Fruit fly (Drosophila melanogaster): ENCODE data around the gene Rpp20.

Rpp20 gene

DNA sequence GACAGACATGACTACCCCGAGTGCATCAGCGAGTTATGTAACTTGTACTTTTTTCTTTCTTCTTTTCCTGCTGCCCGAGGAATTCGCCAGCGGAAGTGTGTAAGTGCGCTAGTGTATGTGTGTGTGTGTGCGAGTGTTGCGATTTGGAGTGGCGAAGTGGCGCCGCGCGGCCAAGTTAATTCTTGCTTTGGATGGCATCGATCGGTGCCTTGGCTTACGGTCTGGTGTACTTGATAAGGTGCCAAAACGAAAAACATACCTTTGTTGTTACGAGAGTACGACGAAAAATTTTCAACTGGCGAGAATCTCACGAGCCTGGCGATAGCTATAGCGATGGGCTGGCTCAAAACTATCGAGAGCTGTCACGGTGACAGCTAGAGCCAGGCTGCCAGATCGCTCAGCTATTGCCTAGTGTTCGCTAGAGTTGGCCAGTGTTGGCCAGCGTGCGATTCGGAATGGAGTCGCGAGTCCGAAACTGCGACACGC is at the start of gene Rpp20, which contains the start of the genes CG18809, COX6B and CG33932:
Gene Rpp20 (plus strand): TSS at position 429 of the 486 bp plus-strand sequence.
Gene CG18809 (minus strand): TSS at position 333 of the 486 bp plus-strand sequence.
Gene COX6B (minus strand): TSS at position 333 of the 486 bp plus-strand sequence.
Gene CG33932 (plus strand): TSS at position 429 of the 486 bp plus-strand sequence.
- TF ChIP-seq pad (GFP tag; optimal IDR thresholded peaks at IDR 0.05) (peak; percentile 83), Mnt (GFP tag; optimal IDR thresholded peaks at IDR 0.05) (peak; percentile 94), Crg-1 (GFP tag; optimal IDR thresholded peaks at IDR 0.05) (peak; percentile 86), ovo (GFP tag; optimal IDR thresholded peaks at IDR 0.05) (peak; percentile 72), Clk (GFP tag; optimal IDR thresholded peaks at IDR 0.05) (peak; percentile 58), CG14711 (tag; optimal IDR thresholded peaks at IDR 0.05) (peak; percentile 60), CG33017 (tag; optimal IDR thresholded peaks at IDR 0.05) (no peak), Hr96 (GFP tag; optimal IDR thresholded peaks at IDR 0.05) (no peak), CG11617 (GFP tag; optimal IDR thresholded peaks at IDR 0.05) (peak; percentile 74), CG5204 (GFP tag; optimal IDR thresholded peaks at IDR 0.05) (no peak), cnc (optimal IDR thresholded peaks at IDR 0.05) (no peak), CG1620 (GFP tag; optimal IDR thresholded peaks at IDR 0.05) (peak; percentile 91), kay (GFP tag; ENCODE audit: borderline replicate concordance) (no peak), bab1 (GFP tag; optimal IDR thresholded peaks at IDR 0.05) (peak; percentile 81), tj (GFP tag; optimal IDR thresholded peaks at IDR 0.05) (peak; percentile 62), CG7101 (tag; optimal IDR thresholded peaks at IDR 0.05) (peak; percentile 79), CG7045 (GFP tag; optimal IDR thresholded peaks at IDR 0.05) (peak; percentile 31), CG12768 (GFP tag; optimal IDR thresholded peaks at IDR 0.05) (peak; percentile 37), toe (GFP tag; optimal IDR thresholded peaks at IDR 0.05) (peak; percentile 45), cic (GFP tag; optimal IDR thresholded peaks at IDR 0.05) (peak; percentile 40)

DNA sequence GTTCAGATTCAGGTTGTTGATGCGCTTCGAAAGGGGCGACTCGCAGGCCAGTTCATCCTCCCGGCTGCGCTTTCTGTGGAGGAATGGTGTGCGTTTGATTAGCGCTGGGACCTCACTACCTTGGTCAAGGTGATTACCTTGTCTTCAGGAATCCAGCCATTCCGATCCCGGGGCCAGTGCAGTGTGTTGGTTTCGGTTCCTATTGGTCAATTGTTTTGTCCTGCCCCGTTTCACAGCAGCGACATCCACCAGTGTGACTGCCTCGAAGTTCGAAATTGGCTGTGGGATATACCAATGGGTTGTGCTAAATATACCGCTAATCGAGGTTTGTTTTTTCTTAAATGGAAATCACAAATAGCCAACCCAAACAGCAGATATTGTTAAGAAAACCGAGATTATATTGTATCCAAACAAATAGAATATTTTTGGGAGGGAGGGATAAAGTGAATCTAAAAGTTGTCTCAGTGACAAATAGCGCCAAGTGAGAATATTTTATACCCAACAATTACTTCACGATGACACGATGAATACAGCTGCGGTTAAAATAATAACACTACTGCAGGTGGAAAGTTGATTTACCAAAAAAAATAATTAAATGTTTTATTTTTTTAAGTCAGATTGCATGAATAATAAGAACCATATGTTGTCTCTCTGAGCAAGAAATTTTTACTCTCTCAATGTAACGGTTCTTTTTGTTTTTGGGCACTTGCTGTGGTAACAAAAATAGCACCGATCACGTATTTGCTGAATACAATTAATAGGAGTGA is 49.3 kb upstream of the Rpp20 start, which contains the start of gene CG14229:
Gene CG14229 (minus strand): TSS at position 459 of the 767 bp plus-strand sequence.
- TF ChIP-seq CG5204 (GFP tag; optimal IDR thresholded peaks at IDR 0.05) = no peak
- no peak for TF ChIP-seq CG33017 (tag; optimal IDR thresholded peaks at IDR 0.05)
- TF ChIP-seq CG12768 (GFP tag; optimal IDR thresholded peaks at IDR 0.05) = no peak
- TF ChIP-seq cnc (optimal IDR thresholded peaks at IDR 0.05) = no peak
- no peak for TF ChIP-seq Hr96 (GFP tag; optimal IDR thresholded peaks at IDR 0.05)
- no peak for TF ChIP-seq tj (GFP tag; optimal IDR thresholded peaks at IDR 0.05)
- no peak for TF ChIP-seq toe (GFP tag; optimal IDR thresholded peaks at IDR 0.05)
- no peak for TF ChIP-seq cic (GFP tag; optimal IDR thresholded peaks at IDR 0.05)
- TF ChIP-seq ovo (GFP tag; optimal IDR thresholded peaks at IDR 0.05) = no peak
- TF ChIP-seq CG11617 (GFP tag; optimal IDR thresholded peaks at IDR 0.05) = peak; percentile 9
- TF ChIP-seq CG7045 (GFP tag; optimal IDR thresholded peaks at IDR 0.05) = no peak
- no peak for TF ChIP-seq bab1 (GFP tag; optimal IDR thresholded peaks at IDR 0.05)
- peak; percentile 45 for TF ChIP-seq CG14711 (tag; optimal IDR thresholded peaks at IDR 0.05)
- no peak for TF ChIP-seq Crg-1 (GFP tag; optimal IDR thresholded peaks at IDR 0.05)
- no peak for TF ChIP-seq Clk (GFP tag; optimal IDR thresholded peaks at IDR 0.05)
- no peak for TF ChIP-seq CG1620 (GFP tag; optimal IDR thresholded peaks at IDR 0.05)

DNA sequence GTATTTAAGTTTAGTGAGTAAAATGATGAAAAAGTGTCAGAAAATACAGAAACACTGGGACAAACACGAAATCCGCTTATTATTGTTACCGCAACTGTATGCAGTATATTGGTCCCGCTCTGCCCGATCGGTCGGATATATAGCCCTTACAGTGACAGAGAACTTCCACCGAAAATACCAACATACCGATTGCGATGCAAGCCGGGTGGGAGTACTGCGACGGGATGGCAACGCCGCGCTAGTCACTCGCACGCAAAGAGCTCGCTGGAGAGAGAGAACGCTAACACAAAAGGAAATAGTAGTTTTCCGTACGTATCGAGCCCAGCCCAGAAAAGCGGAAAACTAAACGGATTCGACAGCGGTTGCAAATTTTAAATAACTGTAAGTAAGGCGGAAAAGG is 47.4 kb upstream of the Rpp20 start, which contains the start of gene Cdc42:
Gene Cdc42 (plus strand): TSS at position 247 of the 400 bp plus-strand sequence.
- peak; percentile 7 for TF ChIP-seq CG1620 (GFP tag; optimal IDR thresholded peaks at IDR 0.05)
- TF ChIP-seq CG14711 (tag; optimal IDR thresholded peaks at IDR 0.05) = peak; percentile 1
- no peak for TF ChIP-seq Crg-1 (GFP tag; optimal IDR thresholded peaks at IDR 0.05)
- peak; percentile 15 for TF ChIP-seq CG7101 (tag; optimal IDR thresholded peaks at IDR 0.05)

DNA sequence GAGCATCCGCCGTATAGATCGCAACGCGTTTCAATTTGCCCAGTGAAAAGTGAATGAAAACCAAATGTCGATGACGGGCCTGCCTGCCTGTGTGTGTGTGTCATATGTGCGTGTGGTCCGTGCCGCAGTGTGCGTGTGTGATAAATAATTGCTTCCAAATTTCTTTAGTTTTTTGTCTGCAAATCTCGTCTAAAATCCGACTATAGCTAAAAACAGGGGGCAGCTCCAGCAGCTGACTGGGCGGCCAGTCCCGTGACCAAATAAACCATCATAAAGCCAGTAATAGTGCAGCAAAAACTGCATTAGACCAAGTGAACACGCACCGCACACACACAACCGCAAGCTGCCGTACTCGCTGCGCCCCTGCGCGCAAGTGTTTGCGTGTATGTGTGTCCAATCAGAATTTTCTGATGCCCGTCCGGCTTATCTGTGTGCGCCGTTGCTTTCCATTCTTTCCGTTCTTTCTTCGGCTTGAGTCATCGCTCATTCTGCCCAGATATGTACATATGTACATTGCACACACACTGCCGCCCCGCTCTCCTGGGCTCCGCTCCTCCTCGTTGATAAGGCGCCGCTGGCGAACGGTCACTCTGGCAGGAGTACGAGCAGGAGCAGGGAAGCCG is 46.9 kb upstream of the Rpp20 start:
- peak; percentile 27 for TF ChIP-seq CG7101 (tag; optimal IDR thresholded peaks at IDR 0.05)
- no peak for TF ChIP-seq Clk (GFP tag; optimal IDR thresholded peaks at IDR 0.05)
- TF ChIP-seq CG1620 (GFP tag; optimal IDR thresholded peaks at IDR 0.05) = peak; percentile 18
- peak; percentile 66 for TF ChIP-seq ovo (GFP tag; optimal IDR thresholded peaks at IDR 0.05)
- peak; percentile 53 for TF ChIP-seq pad (GFP tag; optimal IDR thresholded peaks at IDR 0.05)

DNA sequence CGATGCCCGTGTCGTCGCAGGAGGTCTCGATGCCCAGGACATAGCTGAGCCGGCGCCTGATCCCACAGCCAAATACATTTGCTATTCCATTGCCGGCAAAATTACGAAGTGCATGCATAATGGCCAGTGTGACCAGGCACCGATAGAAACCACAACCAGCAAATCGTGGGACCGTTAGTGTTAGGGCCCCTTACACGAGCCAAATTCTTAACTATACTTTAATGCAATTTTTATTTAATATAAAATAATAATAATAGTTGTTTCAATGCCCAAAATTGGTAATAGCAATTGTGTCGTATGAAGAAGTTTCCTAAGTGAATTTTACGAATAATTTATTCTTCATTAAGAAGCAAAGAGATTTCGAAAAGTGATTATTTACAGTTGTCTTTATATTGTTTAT is 42.6 kb upstream of the Rpp20 start, which contains the start of gene Tcs4:
Gene Tcs4 (minus strand): TSS at position 145 of the 400 bp plus-strand sequence.
- TF ChIP-seq Crg-1 (GFP tag; optimal IDR thresholded peaks at IDR 0.05) = no peak
- peak; percentile 29 for TF ChIP-seq Mnt (GFP tag; optimal IDR thresholded peaks at IDR 0.05)
- no peak for TF ChIP-seq cic (GFP tag; optimal IDR thresholded peaks at IDR 0.05)
- peak; percentile 23 for TF ChIP-seq CG11617 (GFP tag; optimal IDR thresholded peaks at IDR 0.05)
- peak; percentile 71 for TF ChIP-seq bab1 (GFP tag; optimal IDR thresholded peaks at IDR 0.05)

DNA sequence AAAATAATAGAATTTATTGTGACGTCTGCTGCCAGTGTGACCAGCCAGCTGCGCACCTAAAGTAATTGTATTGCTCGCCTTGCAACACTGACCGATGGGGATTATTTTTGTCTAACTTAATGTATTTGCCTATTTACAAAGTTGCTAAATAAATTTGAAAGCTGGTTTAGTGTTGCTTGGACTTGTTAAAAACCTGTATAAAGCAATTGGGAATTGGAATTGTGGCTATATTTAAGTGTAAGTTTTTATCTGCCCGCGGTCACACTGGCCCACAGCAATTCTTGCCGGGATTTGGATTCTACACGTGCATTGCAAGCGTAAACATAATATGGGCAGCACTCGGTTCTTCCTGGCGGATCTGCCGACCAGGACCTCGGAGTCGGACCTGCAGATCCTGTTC is 40.1 kb upstream of the Rpp20 start, which contains the start of the genes CG14230 and CG14232:
Gene CG14230 (plus strand): TSS at position 94 of the 400 bp plus-strand sequence.
Gene CG14232 (minus strand): TSS at position 177 of the 400 bp plus-strand sequence.
- TF ChIP-seq Hr96 (GFP tag; optimal IDR thresholded peaks at IDR 0.05) (no peak), Crg-1 (GFP tag; optimal IDR thresholded peaks at IDR 0.05) (peak; percentile 51), CG33017 (tag; optimal IDR thresholded peaks at IDR 0.05) (peak; percentile 10), CG5204 (GFP tag; optimal IDR thresholded peaks at IDR 0.05) (no peak), tj (GFP tag; optimal IDR thresholded peaks at IDR 0.05) (no peak), bab1 (GFP tag; optimal IDR thresholded peaks at IDR 0.05) (peak; percentile 37), CG1620 (GFP tag; optimal IDR thresholded peaks at IDR 0.05) (peak; percentile 55), Mnt (GFP tag; optimal IDR thresholded peaks at IDR 0.05) (peak; percentile 96), toe (GFP tag; optimal IDR thresholded peaks at IDR 0.05) (no peak), CG12768 (GFP tag; optimal IDR thresholded peaks at IDR 0.05) (no peak), cnc (optimal IDR thresholded peaks at IDR 0.05) (no peak), pad (GFP tag; optimal IDR thresholded peaks at IDR 0.05) (peak; percentile 18), CG11617 (GFP tag; optimal IDR thresholded peaks at IDR 0.05) (no peak), kay (GFP tag; ENCODE audit: borderline replicate concordance) (no peak), CG7045 (GFP tag; optimal IDR thresholded peaks at IDR 0.05) (no peak), Clk (GFP tag; optimal IDR thresholded peaks at IDR 0.05) (no peak), CG14711 (tag; optimal IDR thresholded peaks at IDR 0.05) (peak; percentile 50), CG7101 (tag; optimal IDR thresholded peaks at IDR 0.05) (peak; percentile 55), ovo (GFP tag; optimal IDR thresholded peaks at IDR 0.05) (no peak), cic (GFP tag; optimal IDR thresholded peaks at IDR 0.05) (no peak)
